Fruit fly (Drosophila melanogaster) whole organism, embryonic: ENCODE results near the gene D12.

ENCODE experiments used
- Asciz ChIP-seq: fragments of 200-800 bp; sonication (Bioruptor generic); optimal IDR thresholded peaks from 2 replicates; lab custom pipeline; 2017; ENCODE audit warnings: missing biosample characterization, mild to moderate bottlenecking, missing genetic modification characterization, missing genetic modification reagents
- Atf-2 ChIP-seq: fragments of 200-800 bp; sonication (Bioruptor generic); optimal IDR thresholded peaks from 2 replicates; lab custom pipeline; 2016; ENCODE audit warnings: missing biosample characterization, missing genetic modification characterization
- CG10366 ChIP-seq: fragments of 200-800 bp; sonication (Bioruptor generic); IDR thresholded peaks from 2 replicates; pipeline ENCODE4 v1.3.6; 2022; ENCODE audit warnings: missing biosample characterization, missing genetic modification characterization
- CG12155 ChIP-seq: fragments of 200-800 bp; sonication (Bioruptor generic); optimal IDR thresholded peaks from 3 replicates; lab custom pipeline; 2016; ENCODE audit warnings: missing biosample characterization, missing genetic modification characterization
- CG12391 ChIP-seq: fragments of 200-800 bp; sonication (Bioruptor generic); optimal IDR thresholded peaks from 3 replicates; lab custom pipeline; 2018; ENCODE audit warnings: missing biosample characterization, mild to moderate bottlenecking, missing genetic modification characterization, moderate library complexity
- CG12769 ChIP-seq: fragments of 200-800 bp; sonication (Bioruptor generic); optimal IDR thresholded peaks from 2 replicates; lab custom pipeline; 2019; ENCODE audit warnings: missing biosample characterization, mild to moderate bottlenecking, missing genetic modification characterization, moderate library complexity
- CG13624 ChIP-seq: fragments of 200-800 bp; sonication (Bioruptor generic); optimal IDR thresholded peaks from 2 replicates; lab custom pipeline; 2016; ENCODE audit warnings: missing biosample characterization, missing genetic modification characterization
- CG13775 ChIP-seq: fragments of 200-800 bp; sonication (Bioruptor generic); optimal IDR thresholded peaks from 3 replicates; lab custom pipeline; 2017; ENCODE audit warnings: missing biosample characterization, mild to moderate bottlenecking, missing genetic modification characterization
- CG1647 ChIP-seq: fragments of 200-800 bp; sonication (Bioruptor generic); optimal IDR thresholded peaks from 3 replicates; lab custom pipeline; 2016; ENCODE audit warnings: missing biosample characterization, missing genetic modification characterization
- CG16813 ChIP-seq: fragments of 200-800 bp; sonication (Bioruptor generic); IDR thresholded peaks from 3 replicates; pipeline ENCODE4 v1.3.6; 2022; ENCODE audit warnings: missing biosample characterization, missing genetic modification characterization; ENCODE audit not compliant: partially characterized antibody
- CG18619 ChIP-seq: fragments of 200-800 bp; sonication (Bioruptor generic); optimal IDR thresholded peaks from 3 replicates; lab custom pipeline; 2017; ENCODE audit warnings: missing biosample characterization, mild to moderate bottlenecking, missing genetic modification characterization
- CG2116 ChIP-seq: fragments of 200-800 bp; sonication (Bioruptor generic); optimal IDR thresholded peaks from 3 replicates; lab custom pipeline; 2018; ENCODE audit warnings: missing biosample characterization, mild to moderate bottlenecking, missing genetic modification characterization
- CG30431 ChIP-seq: fragments of 200-800 bp; sonication (Bioruptor generic); optimal IDR thresholded peaks from 2 replicates; lab custom pipeline; 2017; ENCODE audit warnings: missing biosample characterization, missing genetic modification characterization
- CG31441 ChIP-seq: fragments of 200-800 bp; sonication (Bioruptor generic); IDR thresholded peaks from 2 replicates; pipeline ENCODE4 v1.3.6; 2022; ENCODE audit warnings: missing biosample characterization, missing genetic modification characterization
- CG33213 ChIP-seq: fragments of 200-800 bp; sonication (Bioruptor generic); optimal IDR thresholded peaks from 3 replicates; lab custom pipeline; 2016; ENCODE audit warnings: missing biosample characterization, missing genetic modification characterization
- CG34422 ChIP-seq: fragments of 200-800 bp; sonication (Bioruptor generic); IDR thresholded peaks from 3 replicates; pipeline ENCODE4 v1.3.6; 2022; ENCODE audit warnings: missing biosample characterization, missing genetic modification characterization
- CG3838 ChIP-seq: fragments of 200-800 bp; sonication (Bioruptor generic); optimal IDR thresholded peaks from 3 replicates; lab custom pipeline; 2016; ENCODE audit warnings: missing biosample characterization, missing genetic modification characterization
- CG4424 ChIP-seq: fragments of 200-800 bp; sonication (Bioruptor generic); optimal IDR thresholded peaks from 3 replicates; lab custom pipeline; 2016; ENCODE audit warnings: missing biosample characterization, missing genetic modification characterization
- CG6272 ChIP-seq: fragments of 200-800 bp; sonication (Bioruptor generic); IDR thresholded peaks from 2 replicates; pipeline ENCODE4 v1.3.6; 2022; ENCODE audit warnings: missing biosample characterization, missing genetic modification characterization
- CG6854 ChIP-seq: fragments of 200-800 bp; sonication (Bioruptor generic); optimal IDR thresholded peaks from 3 replicates; lab custom pipeline; 2017; ENCODE audit warnings: missing biosample characterization, mild to moderate bottlenecking, missing genetic modification characterization
- CG9876 ChIP-seq: fragments of 200-800 bp; sonication (Bioruptor generic); optimal IDR thresholded peaks from 2 replicates; lab custom pipeline; 2016; ENCODE audit warnings: missing biosample characterization, missing genetic modification characterization
- CHES-1-like ChIP-seq: fragments of 200-800 bp; sonication (Bioruptor generic); optimal IDR thresholded peaks from 2 replicates; lab custom pipeline; 2016; ENCODE audit warnings: missing biosample characterization, missing genetic modification characterization
- E2f1 ChIP-seq: fragments of 200-800 bp; sonication (Bioruptor generic); IDR thresholded peaks from 2 replicates; pipeline ENCODE4 v1.3.6; 2022; ENCODE audit warnings: missing biosample characterization, missing genetic modification characterization
- HLH54F ChIP-seq: fragments of 200-800 bp; sonication (Bioruptor generic); optimal IDR thresholded peaks from 3 replicates; lab custom pipeline; 2016; ENCODE audit warnings: missing biosample characterization, missing genetic modification characterization
- Hmx ChIP-seq: fragments of 200-800 bp; sonication (Bioruptor generic); optimal IDR thresholded peaks from 2 replicates; lab custom pipeline; 2016; ENCODE audit warnings: missing biosample characterization, missing genetic modification characterization
- Lim3 ChIP-seq: fragments of 200-800 bp; sonication (Bioruptor generic); IDR thresholded peaks from 2 replicates; pipeline ENCODE4 v1.3.6; 2022; ENCODE audit warnings: missing biosample characterization, missing genetic modification characterization
- MESR4 ChIP-seq: fragments of 200-800 bp; sonication (Bioruptor generic); optimal IDR thresholded peaks from 2 replicates; lab custom pipeline; 2018; ENCODE audit warnings: missing biosample characterization, mild to moderate bottlenecking, missing genetic modification characterization, moderate library complexity
- Mrtf ChIP-seq: fragments of 200-800 bp; sonication (Bioruptor generic); IDR thresholded peaks from 3 replicates; pipeline ENCODE4 v1.3.6; 2022; ENCODE audit warnings: missing biosample characterization, missing genetic modification characterization
- Nf-YA ChIP-seq: fragments of 200-800 bp; sonication (Bioruptor generic); IDR thresholded peaks from 2 replicates; pipeline ENCODE4 v1.3.6; 2022; ENCODE audit warnings: missing biosample characterization, missing genetic modification characterization
- Rfx ChIP-seq: fragments of 200-800 bp; sonication (Bioruptor generic); IDR thresholded peaks from 2 replicates; pipeline ENCODE4 v1.3.6; 2022; ENCODE audit warnings: missing biosample characterization, missing genetic modification characterization
- TFAM ChIP-seq: fragments of 200-800 bp; sonication (Bioruptor generic); optimal IDR thresholded peaks from 2 replicates; lab custom pipeline; 2017; ENCODE audit warnings: missing biosample characterization, missing genetic modification characterization, inconsistent platforms
- Trl ChIP-seq, 3 experiments: fragments of >200 bp in 2 of 3; fragments of 200-800 bp in 1 of 3; sonication (Bioruptor generic) in 1 of 3; optimal IDR thresholded peaks; 2 replicates in 1 of 3; 3 replicates in 2 of 3; lab custom pipeline; 2016 to 2017; ENCODE audit warnings: missing biosample characterization in 1 of 3, missing genetic modification characterization in 1 of 3
- ab ChIP-seq: fragments of 200-800 bp; sonication (Bioruptor generic); optimal IDR thresholded peaks from 2 replicates; lab custom pipeline; 2016; ENCODE audit warnings: missing biosample characterization, missing genetic modification characterization
- ap ChIP-seq: fragments of 200-800 bp; sonication (Bioruptor generic); IDR thresholded peaks from 2 replicates; pipeline ENCODE4 v1.3.6; 2022; ENCODE audit warnings: missing biosample characterization, missing genetic modification characterization
- dmrt99B ChIP-seq: fragments of 200-800 bp; sonication (Bioruptor generic); optimal IDR thresholded peaks from 2 replicates; lab custom pipeline; 2018; ENCODE audit warnings: missing biosample characterization, mild to moderate bottlenecking, missing genetic modification characterization, moderate library complexity
- dpn ChIP-seq, 2 experiments: fragments of 200-800 bp; sonication (Bioruptor generic); optimal IDR thresholded peaks; 3 replicates each; lab custom pipeline; 2016; ENCODE audit warnings: missing biosample characterization in 2 of 2, missing genetic modification characterization in 2 of 2
- dysf ChIP-seq: fragments of 200-800 bp; sonication (Bioruptor generic); IDR thresholded peaks from 3 replicates; pipeline ENCODE4 v1.3.6; 2022; ENCODE audit warnings: missing biosample characterization, missing genetic modification characterization
- eve ChIP-seq, 2 experiments: fragments of >200 bp; optimal IDR thresholded peaks; 2 replicates each; lab custom pipeline; 2017; ENCODE audit warnings: missing biosample characterization in 2 of 2, missing genetic modification characterization in 2 of 2
- ewg ChIP-seq: fragments of 200-800 bp; sonication (Bioruptor generic); optimal IDR thresholded peaks from 3 replicates; lab custom pipeline; 2017; ENCODE audit warnings: mild to moderate bottlenecking, missing biosample characterization, missing genetic modification reagents, missing genetic modification characterization
- fu2 ChIP-seq: fragments of 200-800 bp; sonication (Bioruptor generic); optimal IDR thresholded peaks from 2 replicates; lab custom pipeline; 2016; ENCODE audit warnings: missing biosample characterization, missing genetic modification characterization
- gcm ChIP-seq: fragments of 200-800 bp; sonication (Bioruptor generic); optimal IDR thresholded peaks from 2 replicates; lab custom pipeline; 2019; ENCODE audit warnings: missing biosample characterization, mild to moderate bottlenecking, missing genetic modification characterization, moderate library complexity
- gfzf ChIP-seq: fragments of 200-800 bp; sonication (Bioruptor generic); optimal IDR thresholded peaks from 2 replicates; lab custom pipeline; 2016; ENCODE audit warnings: missing biosample characterization, mild to moderate bottlenecking, missing genetic modification characterization, moderate library complexity
- insv ChIP-seq, 2 experiments: fragments of 200-800 bp; sonication (Bioruptor generic); optimal IDR thresholded peaks; 3 replicates each; lab custom pipeline; 2016 to 2018; ENCODE audit warnings: missing biosample characterization in 2 of 2, missing genetic modification characterization in 2 of 2
- jumu ChIP-seq: fragments of 200-800 bp; sonication (Bioruptor generic); optimal IDR thresholded peaks from 3 replicates; lab custom pipeline; 2016; ENCODE audit warnings: missing biosample characterization, missing genetic modification characterization
- odd ChIP-seq: fragments of 200-800 bp; sonication (Bioruptor generic); optimal IDR thresholded peaks from 2 replicates; lab custom pipeline; 2017; ENCODE audit warnings: missing biosample characterization, mild to moderate bottlenecking, missing genetic modification characterization
- p53 ChIP-seq: fragments of 200-800 bp; sonication (Bioruptor generic); optimal IDR thresholded peaks from 2 replicates; lab custom pipeline; 2016; ENCODE audit warnings: missing biosample characterization, missing genetic modification characterization
- pnt ChIP-seq: fragments of 200-800 bp; sonication (Bioruptor generic); optimal IDR thresholded peaks from 3 replicates; lab custom pipeline; 2016; ENCODE audit warnings: missing biosample characterization, missing genetic modification characterization
- pum ChIP-seq: fragments of 200-800 bp; sonication (Bioruptor generic); optimal IDR thresholded peaks from 2 replicates; lab custom pipeline; 2016; ENCODE audit warnings: missing biosample characterization, missing genetic modification characterization
- tap ChIP-seq: fragments of 200-800 bp; optimal IDR thresholded peaks from 3 replicates; lab custom pipeline; 2019; ENCODE audit warnings: missing biosample characterization, mild to moderate bottlenecking, missing genetic modification characterization, moderate library complexity

D12 gene

dm6 chr2L:8403286-8404270 is 33.6 kb downstream of the D12 start, which contains the start of gene emb (continued):
- peak; percentile 57; the same call in 2 of the 3 replicates for TF ChIP-seq dysf (GFP tag; lab: Robert Waterston, UW)
- peak; percentile 25 for TF ChIP-seq CG9876
- peak; percentile 69 for TF ChIP-seq gfzf
- peak; percentile 21 for TF ChIP-seq pum (GFP tag; lab: Kevin White, UChicago)
- TF ChIP-seq Nf-YA (GFP tag; lab: Robert Waterston, UW): no peak
- no peak for TF ChIP-seq dmrt99B
- no peak for TF ChIP-seq CG6854 (GFP tag; lab: Kevin White, UChicago)
- no peak for TF ChIP-seq tap (tag; lab: Kevin White, UChicago)
- TF ChIP-seq CG13624 (GFP tag; lab: Kevin White, UChicago): peak; percentile 42
- peak; percentile 79; the same call in 1 of the 3 replicates for TF ChIP-seq CG34422 (GFP tag; lab: Robert Waterston, UW)
- TF ChIP-seq eve (GFP tag; optimal IDR thresholded peaks at IDR 0.05; lab: Kevin White, UChicago): no peak
- no peak for TF ChIP-seq odd
- TF ChIP-seq CG10366: peak; percentile 31; the same call in 1 of the 2 replicates
- TF ChIP-seq Trl (optimal IDR thresholded peaks at IDR 0.05; lab: Kevin White, UChicago): no peak
- peak; percentile 50 for TF ChIP-seq Trl (GFP tag; optimal IDR thresholded peaks at IDR 0.05; lab: Kevin White, UChicago)
- no peak for TF ChIP-seq Asciz (GFP tag; lab: Kevin White, UChicago)
- TF ChIP-seq ab (GFP tag; lab: Kevin White, UChicago): no peak
- peak; percentile 53 for TF ChIP-seq ewg (GFP tag; lab: Kevin White, UChicago)
- TF ChIP-seq Lim3 (GFP tag; lab: Robert Waterston, UW): no peak
- peak; percentile 89 for TF ChIP-seq CG33213 (GFP tag; lab: Kevin White, UChicago)
- TF ChIP-seq pnt (GFP tag; lab: Kevin White, UChicago): no peak
- no peak for TF ChIP-seq TFAM
- TF ChIP-seq p53 (GFP tag; lab: Kevin White, UChicago): peak; percentile 4
- peak in 1 of 2 experiments; percentile 41 for TF ChIP-seq insv (GFP tag; optimal IDR thresholded peaks at IDR 0.05; lab: Kevin White, UChicago)
- peak; percentile 97 for TF ChIP-seq CG16813 (GFP tag; lab: Robert Waterston, UW)
- TF ChIP-seq Hmx (GFP tag; lab: Kevin White, UChicago): no peak
- TF ChIP-seq CG3838 (GFP tag; lab: Kevin White, UChicago): peak; percentile 11
- TF ChIP-seq ap: no peak
- TF ChIP-seq Rfx (GFP tag; lab: Robert Waterston, UW): peak; percentile 69
- no peak for TF ChIP-seq gcm (GFP tag; lab: Kevin White, UChicago)
- TF ChIP-seq CG13775: peak; percentile 55
- peak; percentile 71 for TF ChIP-seq CHES-1-like (GFP tag; lab: Kevin White, UChicago)
- no peak for TF ChIP-seq CG12769 (tag; lab: Kevin White, UChicago)
- peak; percentile 100 for TF ChIP-seq CG2116 (GFP tag; lab: Kevin White, UChicago)
- no peak for TF ChIP-seq E2f1 (GFP tag; lab: Robert Waterston, UW)
- no peak for TF ChIP-seq Mrtf (GFP tag; lab: Robert Waterston, UW)
- TF ChIP-seq CG6272 (GFP tag; lab: Robert Waterston, UW): no peak
- peak; percentile 58 for TF ChIP-seq jumu (GFP tag; lab: Kevin White, UChicago)
- peak; percentile 80 for TF ChIP-seq CG12391
- TF ChIP-seq fu2 (GFP tag; lab: Kevin White, UChicago): peak; percentile 64
- TF ChIP-seq Atf-2 (GFP tag; lab: Kevin White, UChicago): peak; percentile 18
- TF ChIP-seq CG1647 (GFP tag; lab: Kevin White, UChicago): peak; percentile 49
- TF ChIP-seq dpn (GFP tag; optimal IDR thresholded peaks at IDR 0.05; lab: Kevin White, UChicago): peak; percentile 36 to 50
- no peak for TF ChIP-seq CG31441 (GFP tag; lab: Robert Waterston, UW)
- peak; percentile 95 for TF ChIP-seq MESR4 (GFP tag; lab: Kevin White, UChicago)
- peak; percentile 15 for TF ChIP-seq CG18619 (GFP tag; lab: Kevin White, UChicago)
- no peak for TF ChIP-seq CG30431 (GFP tag; lab: Kevin White, UChicago)
- TF ChIP-seq HLH54F (GFP tag; lab: Kevin White, UChicago): peak; percentile 58
- TF ChIP-seq CG4424 (GFP tag; lab: Kevin White, UChicago): peak; percentile 73
- peak; percentile 28 for TF ChIP-seq CG12155 (GFP tag; lab: Kevin White, UChicago)
